Fruit fly (Drosophila melanogaster) whole organism, prepupa: ENCODE data around the gene Sema1a.

ENCODE experiments used
- CG11762 ChIP-seq: fragments of 200-800 bp; sonication (Bioruptor generic); optimal IDR thresholded peaks from 3 replicates; lab custom pipeline; 2016; ENCODE audit warnings: missing biosample characterization, missing genetic modification characterization; ENCODE audit not compliant: insufficient read depth
- CG11902 ChIP-seq: fragments of 200-800 bp; sonication (Bioruptor generic); optimal IDR thresholded peaks from 3 replicates; lab custom pipeline; 2016; ENCODE audit warnings: missing biosample characterization, missing genetic modification characterization
- CG15336 ChIP-seq: fragments of 200-800 bp; sonication (Bioruptor generic); IDR thresholded peaks from 2 replicates; pipeline ENCODE4 v1.3.6; 2022; ENCODE audit warnings: missing biosample characterization, missing genetic modification characterization
- CG16779 ChIP-seq: fragments of 200-800 bp; sonication (Bioruptor generic); optimal IDR thresholded peaks from 3 replicates; lab custom pipeline; 2017; ENCODE audit warnings: missing biosample characterization, mild to moderate bottlenecking, missing genetic modification characterization
- CG3032 ChIP-seq: fragments of 200-800 bp; optimal IDR thresholded peaks from 2 replicates; lab custom pipeline; 2019; ENCODE audit warnings: missing biosample characterization, mild to moderate bottlenecking, missing genetic modification characterization, moderate library complexity
- CG3919 ChIP-seq: fragments of 200-800 bp; sonication (Bioruptor generic); optimal IDR thresholded peaks from 3 replicates; lab custom pipeline; 2016; ENCODE audit warnings: missing biosample characterization, missing genetic modification characterization
- CG4318 ChIP-seq: fragments of 200-800 bp; sonication (Bioruptor generic); optimal IDR thresholded peaks from 3 replicates; lab custom pipeline; 2017; ENCODE audit warnings: missing biosample characterization, mild to moderate bottlenecking, missing genetic modification characterization
- CG6276 ChIP-seq: fragments of 200-800 bp; sonication (Bioruptor generic); optimal IDR thresholded peaks from 2 replicates; lab custom pipeline; 2017; ENCODE audit warnings: missing biosample characterization, mild to moderate bottlenecking, missing genetic modification characterization
- CG6808 ChIP-seq: fragments of 200-800 bp; sonication (Bioruptor generic); optimal IDR thresholded peaks from 3 replicates; lab custom pipeline; 2017; ENCODE audit warnings: missing biosample characterization, missing genetic modification characterization, mild to moderate bottlenecking, moderate library complexity, missing genetic modification reagents
- CG6854 ChIP-seq: fragments of 200-800 bp; sonication (Bioruptor generic); optimal IDR thresholded peaks from 2 replicates; lab custom pipeline; 2017; ENCODE audit warnings: missing biosample characterization, mild to moderate bottlenecking, missing genetic modification characterization
- CG7368 ChIP-seq: fragments of 200-800 bp; sonication (Bioruptor generic); optimal IDR thresholded peaks from 3 replicates; lab custom pipeline; 2016; ENCODE audit warnings: missing biosample characterization, missing genetic modification characterization
- CG8632 ChIP-seq: fragments of 200-800 bp; sonication (Bioruptor generic); optimal IDR thresholded peaks from 3 replicates; lab custom pipeline; 2016; ENCODE audit warnings: missing biosample characterization, missing genetic modification characterization
- Eip75B ChIP-seq: fragments of 200-800 bp; sonication (Bioruptor generic); optimal IDR thresholded peaks from 3 replicates; lab custom pipeline; 2016; ENCODE audit warnings: missing biosample characterization, missing genetic modification characterization
- Eip78C ChIP-seq: fragments of 200-800 bp; sonication (Bioruptor generic); peaks from one replicate; lab custom pipeline; 2016; ENCODE audit warnings: missing biosample characterization, missing genetic modification characterization
- Eip93F ChIP-seq: fragments of 200-800 bp; sonication (Bioruptor generic); optimal IDR thresholded peaks from 2 replicates; lab custom pipeline; 2016; ENCODE audit warnings: missing biosample characterization, mild to moderate bottlenecking, missing genetic modification characterization
- Ets21C ChIP-seq: fragments of 200-800 bp; sonication (Bioruptor generic); optimal IDR thresholded peaks from 3 replicates; lab custom pipeline; 2016; ENCODE audit warnings: missing biosample characterization, missing genetic modification characterization
- Ets96B ChIP-seq: fragments of 200-800 bp; optimal IDR thresholded peaks from 2 replicates; lab custom pipeline; 2019; ENCODE audit warnings: missing biosample characterization, mild to moderate bottlenecking, missing genetic modification characterization, moderate library complexity
- Hr38 ChIP-seq: sonication (Bioruptor generic); optimal IDR thresholded peaks from 2 replicates; lab custom pipeline; 2016; ENCODE audit warnings: missing biosample characterization, missing genetic modification characterization
- Hr39 ChIP-seq: fragments of 200-800 bp; sonication (Bioruptor generic); optimal IDR thresholded peaks from 2 replicates; lab custom pipeline; 2016; ENCODE audit warnings: missing biosample characterization, missing genetic modification characterization
- Hr4 ChIP-seq: fragments of 200-800 bp; sonication (Bioruptor generic); optimal IDR thresholded peaks from 3 replicates; lab custom pipeline; 2016; ENCODE audit warnings: missing biosample characterization, missing genetic modification characterization
- Lpt ChIP-seq: fragments of 200-800 bp; sonication (Bioruptor generic); optimal IDR thresholded peaks from 3 replicates; lab custom pipeline; 2016; ENCODE audit warnings: missing biosample characterization, missing genetic modification characterization
- Met ChIP-seq: fragments of 200-800 bp; sonication (Bioruptor generic); optimal IDR thresholded peaks from 3 replicates; lab custom pipeline; 2016; ENCODE audit warnings: missing biosample characterization, missing genetic modification characterization
- OdsH ChIP-seq: fragments of 200-800 bp; sonication (Bioruptor generic); optimal IDR thresholded peaks from 3 replicates; lab custom pipeline; 2016; ENCODE audit warnings: missing biosample characterization, missing genetic modification characterization
- Sox14 ChIP-seq: fragments of 200-800 bp; sonication (Bioruptor generic); optimal IDR thresholded peaks from 3 replicates; lab custom pipeline; 2016; ENCODE audit warnings: missing biosample characterization, missing genetic modification characterization
- achi ChIP-seq: fragments of 200-800 bp; sonication (Bioruptor generic); optimal IDR thresholded peaks from 3 replicates; lab custom pipeline; 2016; ENCODE audit warnings: missing biosample characterization, missing genetic modification characterization
- cyc ChIP-seq: fragments of 200-800 bp; sonication (Bioruptor generic); optimal IDR thresholded peaks from 3 replicates; lab custom pipeline; 2016; ENCODE audit warnings: missing biosample characterization, missing genetic modification characterization
- dac ChIP-seq: fragments of 200-800 bp; sonication (Bioruptor generic); optimal IDR thresholded peaks from 2 replicates; lab custom pipeline; 2017; ENCODE audit warnings: missing biosample characterization, mild to moderate bottlenecking, missing genetic modification characterization
- dsx ChIP-seq: fragments of 200-800 bp; optimal IDR thresholded peaks from 3 replicates; lab custom pipeline; 2019; ENCODE audit warnings: missing biosample characterization, mild to moderate bottlenecking, missing genetic modification characterization, moderate library complexity; ENCODE audit not compliant: poor library complexity, severe bottlenecking
- eg ChIP-seq: fragments of 200-800 bp; sonication (Bioruptor generic); IDR thresholded peaks from 3 replicates; pipeline ENCODE4 v1.3.6; 2022; ENCODE audit warnings: missing biosample characterization, missing genetic modification characterization
- fd85E ChIP-seq: fragments of 200-800 bp; sonication (Bioruptor generic); optimal IDR thresholded peaks from 3 replicates; lab custom pipeline; 2016; ENCODE audit warnings: missing biosample characterization, missing genetic modification characterization
- fkh ChIP-seq: fragments of 200-800 bp; sonication (Bioruptor generic); optimal IDR thresholded peaks from 3 replicates; lab custom pipeline; 2017; ENCODE audit warnings: missing biosample characterization, mild to moderate bottlenecking, missing genetic modification characterization, moderate library complexity
- lz ChIP-seq: fragments of 200-800 bp; sonication (Bioruptor generic); optimal IDR thresholded peaks from 3 replicates; lab custom pipeline; 2016; ENCODE audit warnings: missing biosample characterization, missing genetic modification characterization
- net ChIP-seq: fragments of 200-800 bp; sonication (Bioruptor generic); optimal IDR thresholded peaks from 3 replicates; lab custom pipeline; 2016; ENCODE audit warnings: missing biosample characterization, missing genetic modification characterization
- spab ChIP-seq: fragments of 200-800 bp; sonication (Bioruptor generic); optimal IDR thresholded peaks from 2 replicates; lab custom pipeline; 2017; ENCODE audit warnings: missing biosample characterization, mild to moderate bottlenecking, missing genetic modification characterization, missing genetic modification reagents
- ss ChIP-seq, 2 experiments: fragments of 200-800 bp; sonication (Bioruptor generic); optimal IDR thresholded peaks; 2 replicates in 1 of 2; 3 replicates in 1 of 2; lab custom pipeline; 2017 to 2018; ENCODE audit warnings: mild to moderate bottlenecking in 2 of 2, missing biosample characterization in 2 of 2, missing genetic modification characterization in 2 of 2, moderate library complexity in 1 of 2
- svp ChIP-seq: fragments of 200-800 bp; sonication (Bioruptor generic); peaks from one replicate; lab custom pipeline; 2016; ENCODE audit warnings: missing biosample characterization, missing genetic modification characterization
- vri ChIP-seq: fragments of 200-800 bp; sonication (Bioruptor generic); optimal IDR thresholded peaks from 3 replicates; lab custom pipeline; 2016; ENCODE audit warnings: missing biosample characterization, mild to moderate bottlenecking, missing genetic modification characterization

Sema1a gene

dm6 chr2L:8535394-8536176, 6.4 kb upstream of the Sema1a start (continued):
- TF ChIP-seq CG16779 (peak; percentile 89), svp (GFP tag; lab: Kevin White, UChicago) (peak; percentile 82), eg (GFP tag; lab: Robert Waterston, UW) (peak; percentile 83), CG3032 (tag; lab: Kevin White, UChicago) (peak; percentile 94), vri (GFP tag; lab: Kevin White, UChicago) (peak; percentile 71), Ets21C (GFP tag; lab: Kevin White, UChicago) (peak; percentile 51), Ets96B (tag; lab: Kevin White, UChicago) (peak; percentile 89), Met (GFP tag; lab: Kevin White, UChicago) (peak; percentile 81), spab (peak; percentile 91), CG6854 (GFP tag; lab: Kevin White, UChicago) (peak; percentile 86), fkh (GFP tag; lab: Kevin White, UChicago) (peak; percentile 40), CG11902 (GFP tag; lab: Kevin White, UChicago) (peak; percentile 86), CG6808 (GFP tag; lab: Kevin White, UChicago) (peak; percentile 87), CG6276 (GFP tag; lab: Kevin White, UChicago) (peak; percentile 94), Hr4 (GFP tag; lab: Kevin White, UChicago) (peak; percentile 88), CG3919 (GFP tag; lab: Kevin White, UChicago) (peak; percentile 92), ss (GFP tag; optimal IDR thresholded peaks at IDR 0.05; lab: Kevin White, UChicago) (peak; percentile 81 to 90), Sox14 (GFP tag; lab: Kevin White, UChicago) (peak; percentile 61), CG15336 (GFP tag; lab: Robert Waterston, UW) (peak; percentile 83; the same call in 1 of the 2 replicates), cyc (GFP tag; lab: Kevin White, UChicago) (peak; percentile 69), dsx (GFP tag; lab: Kevin White, UChicago) (peak; percentile 84), OdsH (GFP tag; lab: Kevin White, UChicago) (peak; percentile 93), CG11762 (peak; percentile 87), net (GFP tag; lab: Kevin White, UChicago) (peak; percentile 86), Eip93F (peak; percentile 84), Hr38 (GFP tag; lab: Kevin White, UChicago) (no peak), lz (GFP tag; lab: Kevin White, UChicago) (peak; percentile 84), Hr39 (GFP tag; lab: Kevin White, UChicago) (peak; percentile 67), dac (GFP tag; lab: Kevin White, UChicago) (peak; percentile 83), CG8632 (peak; percentile 89), achi (GFP tag; lab: Kevin White, UChicago) (peak; percentile 91), CG4318 (peak; percentile 92), CG7368 (GFP tag; lab: Kevin White, UChicago) (peak; percentile 59), Eip75B (GFP tag; lab: Kevin White, UChicago) (peak; percentile 83)

- TF ChIP-seq Lpt (GFP tag; lab: Kevin White, UChicago) (no peak), vri (GFP tag; lab: Kevin White, UChicago) (peak; percentile 70), svp (GFP tag; lab: Kevin White, UChicago) (peak; percentile 52), Eip78C (no peak), fd85E (GFP tag; lab: Kevin White, UChicago) (no peak)
Observed at dm6 chr2L:8538449-8539050, 3.4 kb upstream of the Sema1a start.
